Worm (Caenorhabditis elegans) whole organism, young adult: ENCODE measurements around the gene F07C6.4.

Experiments used
- B0261.1 ChIP-seq: sonication (generic microtip); optimal IDR thresholded peaks from 2 replicates; lab custom pipeline; 2016; ENCODE audit warnings: mild to moderate bottlenecking, missing genetic modification characterization, moderate library complexity, missing compliant biosample characterization
- F10E7.11 ChIP-seq: sonication (generic microtip); optimal IDR thresholded peaks from 2 replicates; lab custom pipeline; 2017; ENCODE audit warnings: mild to moderate bottlenecking, missing genetic modification characterization, moderate library complexity, missing compliant biosample characterization
- F33H1.4 ChIP-seq: fragments of 200-800 bp; sonication (Bioruptor generic); IDR thresholded peaks from 2 replicates; pipeline ENCODE4 v1.3.6; 2022; ENCODE audit warnings: missing genetic modification reagents, missing genetic modification characterization, missing compliant biosample characterization
- F57A8.1 ChIP-seq: fragments of 200-800 bp; sonication (Bioruptor generic); optimal IDR thresholded peaks from 2 replicates; lab custom pipeline; 2018; ENCODE audit warnings: mild to moderate bottlenecking, missing genetic modification characterization, moderate library complexity, missing compliant biosample characterization
- F57C9.4 ChIP-seq: sonication (generic microtip); optimal IDR thresholded peaks from 2 replicates; lab custom pipeline; 2017; ENCODE audit warnings: mild to moderate bottlenecking, missing genetic modification characterization, missing compliant biosample characterization
- Y95B8A.8 ChIP-seq: fragments of 200-800 bp; sonication (Bioruptor generic); IDR thresholded peaks from 2 replicates; pipeline ENCODE4 v1.3.6; 2022; ENCODE audit warnings: missing genetic modification reagents, missing genetic modification characterization, missing compliant biosample characterization
- atf-7 ChIP-seq: sonication (generic microtip); optimal IDR thresholded peaks from 2 replicates; lab custom pipeline; 2017; ENCODE audit warnings: mild to moderate bottlenecking, missing genetic modification characterization, missing compliant biosample characterization
- athp-1 ChIP-seq: sonication (generic microtip); optimal IDR thresholded peaks from 2 replicates; lab custom pipeline; 2017; ENCODE audit warnings: mild to moderate bottlenecking, missing genetic modification characterization, missing compliant biosample characterization
- attf-5 ChIP-seq: fragments of 200-800 bp; sonication (Bioruptor generic); optimal IDR thresholded peaks from 2 replicates; lab custom pipeline; 2018; ENCODE audit warnings: mild to moderate bottlenecking, missing genetic modification characterization, missing compliant biosample characterization
- ccch-3 ChIP-seq: fragments of 200-800 bp; sonication (Bioruptor generic); optimal IDR thresholded peaks from 2 replicates; lab custom pipeline; 2018; ENCODE audit warnings: mild to moderate bottlenecking, missing genetic modification characterization, missing compliant biosample characterization
- chd-7 ChIP-seq: sonication (generic microtip); optimal IDR thresholded peaks from 2 replicates; lab custom pipeline; 2016; ENCODE audit warnings: mild to moderate bottlenecking, missing genetic modification characterization, moderate library complexity, missing compliant biosample characterization
- die-1 ChIP-seq: sonication (generic microtip); optimal IDR thresholded peaks from 2 replicates; lab custom pipeline; 2016; ENCODE audit warnings: missing genotype, mild to moderate bottlenecking, missing genetic modification characterization, missing compliant biosample characterization
- dox-1 ChIP-seq: fragments of 200-800 bp; sonication (Bioruptor generic); IDR thresholded peaks from 2 replicates; pipeline ENCODE4 v1.3.6; 2022; ENCODE audit warnings: missing genetic modification reagents, missing genetic modification characterization, missing compliant biosample characterization
- dpl-1 ChIP-seq: fragments of 150-350 bp; optimal IDR thresholded peaks from 2 replicates; lab custom pipeline; 2014; ENCODE audit warnings: missing biosample characterization, missing genetic modification reagents, missing genetic modification characterization
- efl-1 ChIP-seq: fragments of 150-350 bp; optimal IDR thresholded peaks from 2 replicates; lab custom pipeline; 2014; ENCODE audit warnings: missing biosample characterization, missing genetic modification reagents, missing genetic modification characterization
- egl-44 ChIP-seq: fragments of 200-800 bp; sonication (Bioruptor generic); IDR thresholded peaks from 2 replicates; pipeline ENCODE4 v1.3.6; 2022; ENCODE audit warnings: missing genetic modification reagents, missing genetic modification characterization, missing compliant biosample characterization
- fkh-3 ChIP-seq: sonication (generic microtip); optimal IDR thresholded peaks from 2 replicates; lab custom pipeline; 2016; ENCODE audit warnings: mild to moderate bottlenecking, missing genetic modification characterization, missing compliant biosample characterization
- gei-17 ChIP-seq: fragments of 200-800 bp; sonication (Bioruptor generic); optimal IDR thresholded peaks from 2 replicates; lab custom pipeline; 2018; ENCODE audit warnings: mild to moderate bottlenecking, missing genetic modification characterization, missing compliant biosample characterization
- him-1 ChIP-seq: sonication (generic microtip); optimal IDR thresholded peaks from 2 replicates; lab custom pipeline; 2016; ENCODE audit warnings: missing genotype, missing genetic modification reagents, missing genetic modification characterization, missing compliant biosample characterization
- let-526 ChIP-seq: fragments of 200-800 bp; sonication (Bioruptor generic); IDR thresholded peaks from 2 replicates; pipeline ENCODE4 v1.3.6; 2022; ENCODE audit warnings: missing genetic modification reagents, missing genetic modification characterization, missing compliant biosample characterization
- lin-35 ChIP-seq, 3 experiments: fragments of 150-350 bp in 2 of 3; sonication (generic microtip) in 1 of 3; optimal IDR thresholded peaks; 2 replicates each; lab custom pipeline; 2014 to 2018; ENCODE audit warnings: missing biosample characterization in 3 of 3, missing genetic modification characterization in 3 of 3, missing genetic modification reagents in 3 of 3
- lir-1 ChIP-seq: fragments of 200-800 bp; sonication (Bioruptor generic); conservative IDR thresholded peaks from 2 replicates; pipeline ENCODE4 v1.3.6; 2022; ENCODE audit warnings: missing genetic modification reagents, missing genetic modification characterization, missing compliant biosample characterization
- madf-10 ChIP-seq: sonication (generic microtip); optimal IDR thresholded peaks from 2 replicates; lab custom pipeline; 2016; ENCODE audit warnings: mild to moderate bottlenecking, missing genetic modification characterization, missing compliant biosample characterization
- madf-8 ChIP-seq: fragments of 200-800 bp; sonication (Bioruptor generic); conservative IDR thresholded peaks from 2 replicates; pipeline ENCODE4 v1.3.6; 2022; ENCODE audit warnings: missing genetic modification reagents, missing genetic modification characterization, missing compliant biosample characterization
- mel-28 ChIP-seq: sonication (generic microtip); optimal IDR thresholded peaks from 2 replicates; lab custom pipeline; 2016; ENCODE audit warnings: borderline replicate concordance, mild to moderate bottlenecking, missing genetic modification characterization, missing compliant biosample characterization
- nfyb-1 ChIP-seq: fragments of 200-800 bp; sonication (Bioruptor generic); IDR thresholded peaks from 2 replicates; pipeline ENCODE4 v1.3.6; 2022; ENCODE audit warnings: missing genetic modification reagents, missing genetic modification characterization, missing compliant biosample characterization
- nhr-179 ChIP-seq: sonication (generic microtip); optimal IDR thresholded peaks from 2 replicates; lab custom pipeline; 2016; ENCODE audit warnings: mild to moderate bottlenecking, missing genetic modification characterization, missing compliant biosample characterization
- nhr-80 ChIP-seq: sonication (generic microtip); optimal IDR thresholded peaks from 2 replicates; lab custom pipeline; 2016; ENCODE audit warnings: missing genetic modification characterization, missing compliant biosample characterization
- rec-8 ChIP-seq, 2 experiments: sonication (generic microtip); optimal IDR thresholded peaks; 2 replicates each; lab custom pipeline; 2016; ENCODE audit warnings: mild to moderate bottlenecking in 2 of 2, missing genetic modification characterization in 2 of 2, missing genetic modification reagents in 2 of 2, missing genotype in 2 of 2, missing biosample characterization in 1 of 2, missing compliant biosample characterization in 1 of 2, moderate library complexity in 1 of 2
- rpc-1 ChIP-seq, 2 experiments: fragments of 150-350 bp in 1 of 2; sonication (generic microtip) in 1 of 2; optimal IDR thresholded peaks; 2 replicates each; lab custom pipeline; 2014 to 2018; ENCODE audit warnings: missing biosample characterization in 1 of 2, missing genetic modification characterization in 1 of 2, missing genetic modification reagents in 1 of 2, missing genotype in 1 of 2
- somi-1 ChIP-seq: fragments of 200-800 bp; sonication (Bioruptor generic); optimal IDR thresholded peaks from 2 replicates; lab custom pipeline; 2018; ENCODE audit warnings: mild to moderate bottlenecking, missing genetic modification characterization, missing compliant biosample characterization
- tbx-9 ChIP-seq: sonication (generic microtip); optimal IDR thresholded peaks from 2 replicates; lab custom pipeline; 2016; ENCODE audit warnings: borderline replicate concordance, missing genetic modification characterization, inconsistent platforms, missing compliant biosample characterization
- unc-62 ChIP-seq: fragments of 150-350 bp; optimal IDR thresholded peaks from 2 replicates; lab custom pipeline; 2014; ENCODE audit warnings: missing biosample characterization, missing genetic modification reagents, missing genetic modification characterization
- zfh-2 ChIP-seq: fragments of 200-800 bp; sonication (Bioruptor generic); conservative IDR thresholded peaks from 2 replicates; pipeline ENCODE4 v1.3.6; 2022; ENCODE audit warnings: missing genetic modification reagents, missing genetic modification characterization, missing compliant biosample characterization
- zim-3 ChIP-seq: sonication (generic microtip); optimal IDR thresholded peaks from 2 replicates; lab custom pipeline; 2017; ENCODE audit warnings: mild to moderate bottlenecking, missing genetic modification characterization, moderate library complexity, missing compliant biosample characterization
- ztf-22 ChIP-seq: fragments of 200-800 bp; sonication (Bioruptor generic); optimal IDR thresholded peaks from 2 replicates; lab custom pipeline; 2018; ENCODE audit warnings: mild to moderate bottlenecking, missing genetic modification characterization, moderate library complexity, missing compliant biosample characterization
- ztf-3 ChIP-seq: fragments of 200-800 bp; sonication (Bioruptor generic); optimal IDR thresholded peaks from 2 replicates; lab custom pipeline; 2018; ENCODE audit warnings: mild to moderate bottlenecking, missing genetic modification characterization, missing compliant biosample characterization
- ztf-6 ChIP-seq: fragments of 200-800 bp; sonication (Bioruptor generic); IDR thresholded peaks from 2 replicates; pipeline ENCODE4 v1.3.6; 2022; ENCODE audit warnings: missing genetic modification reagents, missing genetic modification characterization, missing compliant biosample characterization

The F07C6.4 gene

DNA sequence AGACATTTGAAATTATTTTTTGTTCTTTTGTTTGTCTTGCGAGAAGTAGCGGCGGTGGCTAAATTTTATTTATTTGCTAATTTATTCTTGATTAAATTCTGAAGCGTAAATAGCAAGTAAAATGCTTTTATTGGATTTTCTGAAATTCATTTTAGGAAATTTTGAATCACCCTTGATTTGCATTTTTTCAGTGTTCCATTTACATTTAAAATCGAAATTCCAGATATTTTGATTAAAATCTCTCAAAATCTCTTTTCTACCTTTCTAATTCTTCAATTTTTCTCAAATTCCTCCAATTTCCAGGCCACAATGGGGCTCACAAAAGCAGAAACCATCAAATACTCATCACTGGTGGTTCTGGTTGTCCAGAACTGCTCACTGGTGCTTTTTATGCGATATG, 49.5 kb downstream of the F07C6.4 start, which contains the start of gene nstp-5:
Gene nstp-5, plus strand, starts transcription at position 301 of the 400 bp plus-strand sequence.
- TF ChIP-seq unc-62 (GFP tag; lab: Kevin White, UChicago) = no peak
- no peak for TF ChIP-seq dpl-1 (GFP tag; lab: Kevin White, UChicago)
- no peak for TF ChIP-seq attf-5 (GFP tag; lab: Kevin White, UChicago)
- no peak for TF ChIP-seq egl-44 (GFP tag; lab: Robert Waterston, UW)
- TF ChIP-seq ztf-6 (GFP tag; lab: Robert Waterston, UW) = no peak
- TF ChIP-seq F57C9.4 (tag; lab: Kevin White, UChicago) = no peak

ce11 chrIV:12859797-12860196, 54.1 kb downstream of the F07C6.4 start, which contains the start of gene gcy-18:
gcy-18 (plus strand) TSS chrIV:12860097.
- TF ChIP-seq lir-1 (GFP tag; lab: Robert Waterston, UW) = no peak
- TF ChIP-seq let-526 (GFP tag; lab: Robert Waterston, UW) = no peak
- no peak for TF ChIP-seq efl-1 (GFP tag; lab: Kevin White, UChicago)

DNA sequence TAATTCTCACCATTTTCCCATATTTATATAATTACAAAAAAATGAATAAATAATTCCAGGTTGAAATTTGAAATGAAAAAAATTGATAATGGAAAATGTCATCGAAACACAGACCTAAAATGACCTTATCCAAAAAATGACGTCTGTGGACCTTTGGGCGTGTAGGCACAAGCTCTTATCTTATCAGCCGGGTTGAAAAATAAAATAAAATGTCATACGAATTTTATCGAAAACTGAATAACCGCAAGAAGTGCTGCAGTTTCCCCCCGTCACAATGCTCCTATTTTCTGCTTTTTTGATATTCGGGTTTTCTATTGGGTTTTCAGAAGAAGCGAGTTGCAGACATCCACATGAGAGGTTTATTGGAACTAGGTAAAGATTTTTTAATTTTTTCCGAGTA, 60.2 kb downstream of the F07C6.4 start, which contains the start of gene clec-186:
Gene clec-186, plus strand, starts transcription at position 226 of the 400 bp plus-strand sequence.
- TF ChIP-seq nhr-80 (tag; lab: Kevin White, UChicago) (peak; percentile 90), ztf-22 (GFP tag; lab: Kevin White, UChicago) (peak; percentile 11), tbx-9 (tag; lab: Kevin White, UChicago) (no peak), die-1 (tag; lab: Kevin White, UChicago) (no peak), gei-17 (GFP tag; lab: Kevin White, UChicago) (no peak), athp-1 (tag; lab: Kevin White, UChicago) (no peak), F10E7.11 (tag; lab: Kevin White, UChicago) (no peak), somi-1 (GFP tag; lab: Kevin White, UChicago) (no peak), dpl-1 (GFP tag; lab: Kevin White, UChicago) (no peak), lin-35 (GFP tag; optimal IDR thresholded peaks at IDR 0.05; lab: Kevin White, UChicago) (no peak), rpc-1 (optimal IDR thresholded peaks at IDR 0.05; lab: Kevin White, UChicago) (no peak), rpc-1 (tag; optimal IDR thresholded peaks at IDR 0.05; lab: Kevin White, UChicago) (no peak), him-1 (tag; lab: Kevin White, UChicago) (no peak), rec-8 (tag; optimal IDR thresholded peaks at IDR 0.05; lab: Kevin White, UChicago) (no peak), ztf-3 (no peak), madf-10 (tag; lab: Kevin White, UChicago) (no peak), Y95B8A.8 (GFP tag; lab: Robert Waterston, UW) (no peak), nhr-179 (tag; lab: Kevin White, UChicago) (no peak), fkh-3 (tag; lab: Kevin White, UChicago) (no peak), unc-62 (GFP tag; lab: Kevin White, UChicago) (no peak), B0261.1 (tag; lab: Kevin White, UChicago) (no peak), zfh-2 (GFP tag; lab: Robert Waterston, UW) (no peak), mel-28 (tag; lab: Kevin White, UChicago) (no peak), zim-3 (no peak), F33H1.4 (GFP tag; lab: Robert Waterston, UW) (no peak), chd-7 (no peak), F57A8.1 (no peak), nfyb-1 (GFP tag; lab: Robert Waterston, UW) (0 out of 2 replicates have a peak, but pooled peaks have one; percentile 24), dox-1 (peak; percentile 53), madf-8 (no peak), ccch-3 (GFP tag; lab: Kevin White, UChicago) (no peak), atf-7 (tag; lab: Kevin White, UChicago) (peak; percentile 0)
- TF ChIP-seq, all 124 proteins: peak for 5
